Worm (Caenorhabditis elegans) whole organism, L4 larva: Measurements from ENCODE around the gene C06E7.4.

Source experiments
- F26F4.8 ChIP-seq: fragments of 200-800 bp; sonication (Bioruptor generic); conservative IDR thresholded peaks from 2 replicates; pipeline ENCODE4 v1.3.6; 2022; ENCODE audit warnings: missing genetic modification characterization, missing compliant biosample characterization
- F49E8.2 ChIP-seq: sonication (generic microtip); optimal IDR thresholded peaks from 2 replicates; lab custom pipeline; 2016; ENCODE audit warnings: missing compliant biosample characterization, mild to moderate bottlenecking, missing genetic modification characterization, borderline replicate concordance
- Y48G9A.11 ChIP-seq: fragments of 200-800 bp; sonication (Bioruptor generic); IDR thresholded peaks from 2 replicates; pipeline ENCODE4 v1.3.6; 2022; ENCODE audit warnings: missing genetic modification reagents, missing genetic modification characterization, missing compliant biosample characterization
- aha-1 ChIP-seq: fragments of 150-350 bp; peaks from one replicate; lab custom pipeline; 2014; ENCODE audit warnings: missing biosample characterization, missing genetic modification characterization
- aly-2 ChIP-seq: sonication (generic microtip); optimal IDR thresholded peaks from 2 replicates; lab custom pipeline; 2018; ENCODE audit warnings: missing biosample characterization, missing genetic modification characterization
- ceh-32 ChIP-seq: sonication (generic microtip); optimal IDR thresholded peaks from 2 replicates; lab custom pipeline; 2016; ENCODE audit warnings: mild to moderate bottlenecking, missing genetic modification characterization, missing compliant biosample characterization; ENCODE audit not compliant: poor library complexity
- dpl-1 ChIP-seq: fragments of 150-350 bp; optimal IDR thresholded peaks from 2 replicates; lab custom pipeline; 2014; ENCODE audit warnings: missing biosample characterization, missing genetic modification reagents, missing genetic modification characterization
- fos-1 ChIP-seq: fragments of 150-350 bp; optimal IDR thresholded peaks from 2 replicates; lab custom pipeline; 2014; ENCODE audit warnings: missing biosample characterization, missing genetic modification characterization
- hlh-30 ChIP-seq: sonication (generic microtip); optimal IDR thresholded peaks from 2 replicates; lab custom pipeline; 2017; ENCODE audit warnings: antibody characterized with exemption, mild to moderate bottlenecking, missing genetic modification characterization, missing compliant biosample characterization; ENCODE audit not compliant: insufficient read depth
- jun-1 ChIP-seq: fragments of 150-350 bp; optimal IDR thresholded peaks from 2 replicates; lab custom pipeline; 2014; ENCODE audit warnings: missing biosample characterization, missing genetic modification reagents, missing genetic modification characterization
- lin-1 ChIP-seq: fragments of 200-800 bp; sonication (Bioruptor generic); IDR thresholded peaks from 2 replicates; pipeline ENCODE4 v1.3.6; 2022; ENCODE audit warnings: missing genetic modification reagents, missing genetic modification characterization, missing compliant biosample characterization
- lin-38 ChIP-seq: fragments of 200-800 bp; sonication (Bioruptor generic); IDR thresholded peaks from 2 replicates; pipeline ENCODE4 v1.3.6; 2022; ENCODE audit warnings: missing genetic modification reagents, missing genetic modification characterization, missing compliant biosample characterization
- lin-39 ChIP-seq: fragments of 150-350 bp; optimal IDR thresholded peaks from 2 replicates; lab custom pipeline; 2014; ENCODE audit warnings: missing biosample characterization, missing genetic modification reagents, missing genetic modification characterization
- lsy-2 ChIP-seq, 2 experiments: fragments of 150-350 bp in 1 of 2; sonication (generic microtip) in 1 of 2; optimal IDR thresholded peaks; 2 replicates each; lab custom pipeline; 2014 to 2017; ENCODE audit warnings: missing biosample characterization in 2 of 2, missing genetic modification characterization in 2 of 2
- madf-9 ChIP-seq: fragments of 200-800 bp; sonication (Bioruptor generic); conservative IDR thresholded peaks from 2 replicates; pipeline ENCODE4 v1.3.6; 2022; ENCODE audit warnings: missing genetic modification reagents, missing genetic modification characterization, missing compliant biosample characterization
- mep-1 ChIP-seq: fragments of 150-350 bp; sonication (generic microtip); optimal IDR thresholded peaks from 3 replicates; lab custom pipeline; 2014; ENCODE audit warnings: missing biosample characterization, missing genetic modification characterization
- mes-2 ChIP-seq: sonication (generic microtip); optimal IDR thresholded peaks from 2 replicates; lab custom pipeline; 2016; ENCODE audit warnings: missing genotype, mild to moderate bottlenecking, missing genetic modification characterization, missing compliant biosample characterization; ENCODE audit not compliant: poor library complexity, severe bottlenecking
- mxl-3 ChIP-seq: fragments of 200-800 bp; sonication (Bioruptor generic); optimal IDR thresholded peaks from 2 replicates; lab custom pipeline; 2018; ENCODE audit warnings: mild to moderate bottlenecking, missing genetic modification characterization, missing compliant biosample characterization
- nhr-111 ChIP-seq: fragments of 200-800 bp; sonication (Bioruptor generic); optimal IDR thresholded peaks from 2 replicates; lab custom pipeline; 2018; ENCODE audit warnings: mild to moderate bottlenecking, missing genetic modification characterization, missing compliant biosample characterization
- nhr-28 ChIP-seq: fragments of 150-350 bp; optimal IDR thresholded peaks from 2 replicates; lab custom pipeline; 2014; ENCODE audit warnings: missing biosample characterization, missing genetic modification characterization
- nhr-41 ChIP-seq: fragments of 200-800 bp; sonication (Bioruptor generic); IDR thresholded peaks from 2 replicates; pipeline ENCODE4 v1.3.6; 2022; ENCODE audit warnings: missing genetic modification reagents, missing genetic modification characterization, missing compliant biosample characterization
- nhr-42 ChIP-seq: fragments of 200-800 bp; sonication (Bioruptor generic); IDR thresholded peaks from 2 replicates; pipeline ENCODE4 v1.3.6; 2022; ENCODE audit warnings: missing genetic modification characterization, missing compliant biosample characterization
- nhr-76 ChIP-seq: fragments of 150-350 bp; optimal IDR thresholded peaks from 2 replicates; lab custom pipeline; 2014; ENCODE audit warnings: missing biosample characterization, missing genetic modification characterization
- nhr-77 ChIP-seq: fragments of 150-350 bp; optimal IDR thresholded peaks from 2 replicates; lab custom pipeline; 2014; ENCODE audit warnings: missing biosample characterization, missing genetic modification characterization
- pha-4 ChIP-seq, 2 experiments: fragments of 150-350 bp in 1 of 2; fragments of 200-800 bp in 1 of 2; sonication (Bioruptor generic) in 1 of 2; IDR thresholded peaks in 1 of 2; optimal IDR thresholded peaks in 1 of 2; 2 replicates each; pipeline versions ENCODE4 v1.3.6 to Lab custom; 2014 to 2022; ENCODE audit warnings: missing genetic modification characterization in 2 of 2, missing genetic modification reagents in 2 of 2, missing biosample characterization in 1 of 2, missing compliant biosample characterization in 1 of 2
- rbr-2 ChIP-seq: sonication (generic microtip); optimal IDR thresholded peaks from 2 replicates; lab custom pipeline; 2016; ENCODE audit warnings: missing genotype, missing genetic modification characterization, missing compliant biosample characterization
- snpc-1.2 ChIP-seq: fragments of 200-800 bp; sonication (Bioruptor generic); IDR thresholded peaks from 2 replicates; pipeline ENCODE4 v1.3.6; 2022; ENCODE audit warnings: missing genetic modification reagents, missing genetic modification characterization, missing compliant biosample characterization
- spr-1 ChIP-seq: sonication (generic microtip); optimal IDR thresholded peaks from 2 replicates; lab custom pipeline; 2016; ENCODE audit warnings: mild to moderate bottlenecking, missing genetic modification characterization, missing compliant biosample characterization
- spr-3 ChIP-seq: fragments of 200-800 bp; sonication (Bioruptor generic); optimal IDR thresholded peaks from 2 replicates; lab custom pipeline; 2018; ENCODE audit warnings: mild to moderate bottlenecking, missing genetic modification characterization, missing compliant biosample characterization
- unc-62 ChIP-seq, 3 experiments: fragments of 150-350 bp in 1 of 3; sonication (generic microtip); optimal IDR thresholded peaks in 2 of 3; peaks in 1 of 3; 1 replicate in 1 of 3; 2 replicates in 2 of 3; lab custom pipeline; 2014 to 2017; ENCODE audit warnings: missing biosample characterization in 3 of 3, missing genetic modification characterization in 3 of 3, missing genetic modification reagents in 3 of 3, missing genotype in 1 of 3
- zip-2 ChIP-seq: fragments of 150-350 bp; optimal IDR thresholded peaks from 2 replicates; lab custom pipeline; 2014; ENCODE audit warnings: missing biosample characterization, missing genetic modification characterization

The C06E7.4 gene

DNA sequence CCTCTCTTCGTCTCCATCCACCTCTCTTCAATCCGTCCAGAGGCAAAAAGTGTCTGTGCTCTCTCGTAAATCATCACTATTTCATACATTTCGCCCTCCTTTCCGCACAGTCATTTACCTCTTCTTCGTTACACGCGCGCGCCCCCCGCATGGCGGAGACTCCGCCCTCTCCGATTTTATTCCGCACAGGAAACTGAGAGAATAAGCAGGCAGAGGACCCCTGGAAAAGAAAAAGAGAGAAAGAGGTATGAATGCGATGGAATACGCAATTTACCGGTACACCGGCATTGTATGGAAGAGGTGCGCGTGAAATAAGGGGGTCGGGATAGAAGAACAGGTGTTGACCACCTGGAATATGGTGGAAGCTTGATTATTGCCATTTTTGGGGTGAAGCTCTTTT, 986 bp upstream of the C06E7.4 start:
- no peak for TF ChIP-seq aly-2
- peak; percentile 73 for TF ChIP-seq mxl-3 (GFP tag; lab: Kevin White, UChicago)
- TF ChIP-seq, all 104 proteins: peak for 1

DNA sequence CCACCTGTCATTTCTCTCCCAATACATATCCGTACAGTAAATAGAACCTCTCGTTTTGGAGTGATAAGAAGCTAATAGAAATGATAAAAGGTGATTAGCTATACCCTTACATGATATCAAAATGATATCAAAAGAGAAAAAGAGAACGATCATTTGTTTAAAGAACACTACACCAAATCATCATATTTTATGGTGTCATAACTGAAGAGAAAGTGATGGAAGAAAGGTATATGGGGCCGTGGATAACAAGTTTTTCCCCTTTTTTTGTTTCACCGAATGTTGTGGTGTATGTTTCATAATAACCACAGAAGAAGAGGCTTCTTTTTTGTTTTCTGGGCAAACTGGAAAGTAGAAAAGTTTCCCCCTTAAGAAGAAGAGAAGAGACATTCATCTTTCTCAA, 1.6 kb downstream of the C06E7.4 start:
- TF ChIP-seq nhr-76 (tag; lab: Kevin White, UChicago) (no peak), fos-1 (tag; lab: Kevin White, UChicago) (no peak), nhr-28 (tag; lab: Kevin White, UChicago) (peak; percentile 78), mxl-3 (GFP tag; lab: Kevin White, UChicago) (peak; percentile 0), jun-1 (tag; lab: Kevin White, UChicago) (no peak)

DNA sequence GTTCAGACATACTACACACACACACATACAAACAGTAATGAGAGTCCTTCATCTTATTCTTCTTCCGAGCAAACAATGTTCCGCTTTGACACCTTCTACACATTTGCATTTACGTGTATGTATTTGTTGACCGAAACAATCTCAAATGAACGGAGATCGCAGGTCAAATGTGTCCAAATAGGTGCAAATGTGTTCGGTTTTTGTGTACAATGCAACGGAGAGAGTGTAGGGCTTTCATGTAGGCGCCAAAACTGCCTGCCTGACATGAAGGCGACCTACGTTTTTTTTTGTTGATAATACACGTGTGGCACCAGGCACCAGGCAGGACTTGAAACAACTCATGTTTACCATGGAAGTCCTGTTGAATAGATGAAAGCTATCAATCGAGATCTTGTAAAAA, 2.8 kb downstream of the C06E7.4 start:
- TF ChIP-seq spr-1 (tag; lab: Kevin White, UChicago) (no peak), nhr-42 (no peak), mxl-3 (GFP tag; lab: Kevin White, UChicago) (no peak), unc-62 (GFP tag; optimal IDR thresholded peaks at IDR 0.05 in 1 of 2; lab: Kevin White, UChicago) (peak in 1 of 2 experiments; percentile 91), unc-62 (tag; optimal IDR thresholded peaks at IDR 0.05; lab: Kevin White, UChicago) (no peak), nhr-41 (GFP tag; lab: Robert Waterston, UW) (no peak), dpl-1 (GFP tag; lab: Kevin White, UChicago) (no peak), F26F4.8 (no peak), nhr-111 (GFP tag; lab: Kevin White, UChicago) (no peak), lin-39 (no peak), lin-1 (GFP tag; lab: Robert Waterston, UW) (no peak), aha-1 (peak; percentile 66), spr-3 (GFP tag; lab: Kevin White, UChicago) (no peak), pha-4 (GFP tag; IDR thresholded peaks at IDR 0.05; lab: Robert Waterston, UW) (no peak), pha-4 (tag; optimal IDR thresholded peaks at IDR 0.05; lab: Kevin White, UChicago) (no peak)

DNA sequence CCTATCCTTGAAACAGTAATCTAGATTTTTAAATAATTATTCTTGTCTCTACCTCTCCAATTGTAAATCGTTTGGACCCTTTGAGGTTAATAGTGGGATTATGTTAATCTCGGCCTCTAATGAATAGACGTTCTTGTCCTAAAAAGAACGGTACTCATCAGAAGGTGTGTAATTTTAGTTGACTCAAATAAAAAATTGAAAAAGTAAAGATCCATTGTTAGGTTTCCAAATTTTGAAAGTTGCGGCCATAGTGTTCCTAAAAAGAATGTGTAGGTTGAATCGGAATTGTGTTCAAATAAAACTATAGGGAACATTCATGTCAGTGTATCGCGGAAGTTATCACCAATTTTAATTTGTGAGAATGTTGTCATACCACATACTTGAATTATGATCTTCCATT, 4.2 kb downstream of the C06E7.4 start:
- TF ChIP-seq unc-62 (GFP tag; optimal IDR thresholded peaks at IDR 0.05 in 1 of 2; lab: Kevin White, UChicago) (peak in 1 of 2 experiments; percentile 93), unc-62 (tag; optimal IDR thresholded peaks at IDR 0.05; lab: Kevin White, UChicago) (no peak), rbr-2 (tag; lab: Kevin White, UChicago) (no peak)

DNA sequence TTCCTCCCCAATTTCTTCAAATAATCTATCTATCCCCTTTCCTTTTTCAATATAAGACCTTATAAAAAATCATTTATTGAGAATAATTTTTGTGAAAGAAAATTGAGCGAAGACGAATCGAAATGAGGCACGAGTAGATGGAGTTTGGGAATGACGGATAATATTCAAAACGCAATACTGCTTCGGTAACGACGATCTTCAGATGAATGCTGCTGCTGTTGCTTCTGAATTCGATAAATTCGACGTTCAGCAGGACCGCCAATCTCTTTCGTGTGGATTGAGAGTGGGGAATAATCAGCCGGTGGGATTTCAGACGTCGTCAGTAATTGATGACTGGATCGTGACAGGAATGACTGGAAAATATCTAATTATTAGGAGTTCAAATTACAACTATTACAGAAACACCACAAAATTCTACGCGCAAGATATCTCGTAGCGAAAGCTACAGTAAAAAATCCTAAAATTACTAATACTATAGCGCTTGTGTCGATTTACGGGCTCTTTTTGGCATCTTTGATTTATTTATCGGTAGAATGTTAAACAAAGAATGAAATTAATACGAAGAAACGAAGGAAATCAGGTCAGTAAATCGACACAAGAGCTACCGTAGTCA, 8.9 kb downstream of the C06E7.4 start:
- TF ChIP-seq lin-38 (GFP tag; lab: Robert Waterston, UW) (peak; percentile 32; the same call in 1 of the 2 replicates), F49E8.2 (tag; lab: Kevin White, UChicago) (peak; percentile 58), aha-1 (no peak), snpc-1.2 (GFP tag; lab: Robert Waterston, UW) (peak; percentile 59; the same call in 1 of the 2 replicates), Y48G9A.11 (GFP tag; lab: Robert Waterston, UW) (0 out of 2 replicates have a peak, but pooled peaks have one; percentile 9), madf-9 (GFP tag; lab: Robert Waterston, UW) (no peak), unc-62 (GFP tag; optimal IDR thresholded peaks at IDR 0.05 in 1 of 2; lab: Kevin White, UChicago) (peak in 1 of 2 experiments; percentile 52), unc-62 (tag; optimal IDR thresholded peaks at IDR 0.05; lab: Kevin White, UChicago) (no peak), zip-2 (tag; lab: Kevin White, UChicago) (no peak)

DNA sequence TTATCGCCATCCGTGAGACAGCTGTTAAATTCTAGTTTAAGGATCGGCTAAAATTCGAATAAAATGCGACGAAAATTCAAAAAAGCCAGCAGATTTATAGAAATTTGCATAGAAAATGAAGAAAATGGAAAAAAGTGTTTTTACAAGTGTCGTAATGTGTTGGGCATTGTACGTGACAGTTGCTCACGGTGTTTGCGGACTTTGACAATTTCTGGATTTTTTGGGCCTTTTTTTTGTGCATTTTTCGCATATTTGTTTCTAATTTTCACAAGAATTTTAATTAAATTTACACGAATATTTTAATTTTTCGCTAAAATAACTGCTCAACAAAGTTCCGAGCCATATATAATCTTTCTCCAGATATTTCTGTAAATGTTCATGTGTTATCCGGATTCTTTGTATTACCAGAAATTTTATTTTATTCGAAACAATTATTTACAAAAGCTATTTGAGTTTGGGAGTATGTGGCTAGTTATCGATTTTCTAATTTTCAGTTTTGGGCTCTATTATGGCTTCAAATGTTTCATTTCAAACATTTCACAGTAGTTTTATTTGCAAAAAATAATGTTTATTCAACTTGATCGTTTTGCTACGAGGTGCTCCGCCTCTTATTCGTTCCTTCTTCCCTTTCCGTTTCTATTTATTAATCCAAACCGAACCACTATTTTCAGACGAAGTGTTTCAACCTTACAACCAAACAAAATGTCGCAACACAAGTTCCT, 11.6 kb downstream of the C06E7.4 start, which contains the start of gene sams-3:
Gene sams-3 (plus strand): TSS at position 672 of the 722 bp plus-strand sequence.
- TF ChIP-seq lin-38 (GFP tag; lab: Robert Waterston, UW) (peak; percentile 8; the same call in 1 of the 2 replicates), mes-2 (tag; lab: Kevin White, UChicago) (no peak), dpl-1 (GFP tag; lab: Kevin White, UChicago) (peak; percentile 57), lsy-2 (tag; optimal IDR thresholded peaks at IDR 0.05; lab: Kevin White, UChicago) (peak in 1 of 2 experiments; percentile 64), F49E8.2 (tag; lab: Kevin White, UChicago) (no peak), mep-1 (tag; lab: Kevin White, UChicago) (peak; percentile 36), ceh-32 (tag; lab: Kevin White, UChicago) (no peak), hlh-30 (tag; lab: Kevin White, UChicago) (peak; percentile 7), aha-1 (no peak), nhr-77 (tag; lab: Kevin White, UChicago) (no peak), snpc-1.2 (GFP tag; lab: Robert Waterston, UW) (peak; percentile 62), pha-4 (GFP tag; IDR thresholded peaks at IDR 0.05; lab: Robert Waterston, UW) (no peak), pha-4 (tag; optimal IDR thresholded peaks at IDR 0.05; lab: Kevin White, UChicago) (peak; percentile 25)
